Worm (Caenorhabditis elegans): ENCODE data around the gene str-243.

ce11 chrV:1572585-1572984 is 50.0 kb downstream of the str-243 start:
- TF ChIP-seq skn-1 (tag; optimal IDR thresholded peaks at IDR 0.05) (no peak), hlh-30 (tag; optimal IDR thresholded peaks at IDR 0.05; ENCODE audit: insufficient read depth) (no peak), spr-1 (tag; optimal IDR thresholded peaks at IDR 0.05) (no peak), nhr-11 (tag; optimal IDR thresholded peaks at IDR 0.05) (no peak), snpc-4 (tag; optimal IDR thresholded peaks at IDR 0.05) (no peak), nhr-237 (tag; optimal IDR thresholded peaks at IDR 0.05) (no peak), mes-2 (tag; optimal IDR thresholded peaks at IDR 0.05; ENCODE audit: poor library complexity, severe bottlenecking) (no peak)

All from whole organism, L4 larva.